Fruit fly (Drosophila melanogaster): ENCODE data around the gene Spn.

Gene Spn

DNA sequence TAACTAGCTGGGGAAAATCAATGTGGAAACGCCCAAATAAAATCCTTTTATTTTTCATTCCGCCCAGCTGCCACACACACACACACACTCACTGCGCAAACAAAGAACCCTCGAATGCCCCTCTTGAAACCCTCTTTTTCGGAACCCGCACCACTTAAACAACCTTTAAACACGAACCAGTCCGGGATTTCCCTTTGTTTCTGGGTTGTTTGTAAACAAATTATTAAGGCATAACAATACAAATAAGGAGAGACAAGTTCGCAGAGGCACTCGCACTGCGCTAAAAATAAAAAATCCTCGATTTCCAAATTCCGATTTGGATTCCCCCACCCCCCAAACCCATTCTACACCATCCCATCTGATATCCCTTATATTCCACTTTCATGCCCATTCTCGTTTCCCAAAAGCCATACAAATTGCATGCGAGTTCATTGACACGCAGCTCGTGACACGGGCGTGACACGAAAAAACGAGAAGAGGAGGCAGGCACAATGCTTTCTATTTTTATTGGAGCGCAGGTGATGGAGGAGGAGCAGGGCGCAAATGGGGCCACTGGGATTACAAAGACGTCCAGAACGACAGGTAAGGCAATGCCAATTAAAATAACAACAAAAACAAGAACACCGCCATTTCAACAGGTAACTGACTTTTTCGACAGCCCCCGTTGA lies 25.6 kb upstream of the Spn start (continued):
- TF ChIP-seq unpg (GFP tag; optimal IDR thresholded peaks at IDR 0.05) = no peak
- no peak for TF ChIP-seq tin (GFP tag; optimal IDR thresholded peaks at IDR 0.05)
- TF ChIP-seq Atf3 (GFP tag; optimal IDR thresholded peaks at IDR 0.05) = no peak
- TF ChIP-seq CG2678 (tag; optimal IDR thresholded peaks at IDR 0.05) = no peak
- peak; percentile 38; the same call in 2 of the 3 replicates for TF ChIP-seq CG34224 (GFP tag; IDR thresholded peaks at IDR 0.05; ENCODE audit: partially characterized antibody)
- TF ChIP-seq CG10209 (GFP tag; optimal IDR thresholded peaks at IDR 0.05) = no peak
- TF ChIP-seq Max (GFP tag; optimal IDR thresholded peaks at IDR 0.05) = no peak
- no peak for TF ChIP-seq hth (optimal IDR thresholded peaks at IDR 0.05)
- peak; percentile 64; the same call in 2 of the 3 replicates for TF ChIP-seq CG14860 (GFP tag; IDR thresholded peaks at IDR 0.05; ENCODE audit: partially characterized antibody)
- TF ChIP-seq CG17328 (GFP tag; IDR thresholded peaks at IDR 0.05) = no peak
- no peak for TF ChIP-seq ATbp (GFP tag; optimal IDR thresholded peaks at IDR 0.05)
- no peak for TF ChIP-seq CG12391 (tag; optimal IDR thresholded peaks at IDR 0.05)
- TF ChIP-seq CG17912 (GFP tag; optimal IDR thresholded peaks at IDR 0.05) = no peak
- TF ChIP-seq mld (GFP tag; IDR thresholded peaks at IDR 0.05; ENCODE audit: partially characterized antibody) = peak; percentile 83
- no peak for TF ChIP-seq Gsc (GFP tag; IDR thresholded peaks at IDR 0.05)
- TF ChIP-seq repo (GFP tag; optimal IDR thresholded peaks at IDR 0.05) = no peak
- TF ChIP-seq CG8290 (GFP tag; optimal IDR thresholded peaks at IDR 0.05) = no peak
- TF ChIP-seq CG8290 (tag; optimal IDR thresholded peaks at IDR 0.05) = no peak
- TF ChIP-seq sob (GFP tag; IDR thresholded peaks at IDR 0.05) = no peak
- TF ChIP-seq grn (GFP tag; optimal IDR thresholded peaks at IDR 0.05) = no peak
- no peak for TF ChIP-seq btn (GFP tag; optimal IDR thresholded peaks at IDR 0.05)
- no peak for TF ChIP-seq CG4617 (GFP tag; optimal IDR thresholded peaks at IDR 0.05; ENCODE audit: borderline replicate concordance)
- no peak for TF ChIP-seq CG11504 (tag; optimal IDR thresholded peaks at IDR 0.05)
- TF ChIP-seq CG13624 (GFP tag; optimal IDR thresholded peaks at IDR 0.05) = no peak
- TF ChIP-seq CG16815 (GFP tag; optimal IDR thresholded peaks at IDR 0.05) = no peak
- TF ChIP-seq Elba2 (GFP tag; optimal IDR thresholded peaks at IDR 0.05) = no peak
- TF ChIP-seq jing (GFP tag; optimal IDR thresholded peaks at IDR 0.05) = no peak
- TF ChIP-seq CG5953 (GFP tag; IDR thresholded peaks at IDR 0.05) = no peak
- TF ChIP-seq odd (GFP tag; optimal IDR thresholded peaks at IDR 0.05) = no peak
- no peak for TF ChIP-seq Doc2 (GFP tag; IDR thresholded peaks at IDR 0.05)
- TF ChIP-seq CG30020 (tag; optimal IDR thresholded peaks at IDR 0.05) = no peak
- TF ChIP-seq CG4820 (GFP tag; optimal IDR thresholded peaks at IDR 0.05) = no peak
- peak; percentile 54; the same call in 1 of the 3 replicates for TF ChIP-seq HLH4C (GFP tag; IDR thresholded peaks at IDR 0.05; ENCODE audit: partially characterized antibody)
- no peak for TF ChIP-seq Mes4 (GFP tag; optimal IDR thresholded peaks at IDR 0.05)
- no peak for TF ChIP-seq CG1832 (GFP tag; optimal IDR thresholded peaks at IDR 0.05)
- TF ChIP-seq CG31388 (GFP tag; optimal IDR thresholded peaks at IDR 0.05) = no peak
- TF ChIP-seq Nf-YA (GFP tag; IDR thresholded peaks at IDR 0.05) = no peak
- TF ChIP-seq CG1647 (GFP tag; optimal IDR thresholded peaks at IDR 0.05) = no peak
- no peak for TF ChIP-seq nom (GFP tag; optimal IDR thresholded peaks at IDR 0.05)
- peak; percentile 23 for TF ChIP-seq sens (GFP tag)
- TF ChIP-seq slbo (GFP tag; IDR thresholded peaks at IDR 0.05) = no peak
- no peak for TF ChIP-seq CG12769 (tag; optimal IDR thresholded peaks at IDR 0.05)
- TF ChIP-seq HHEX (GFP tag; optimal IDR thresholded peaks at IDR 0.05) = no peak
- TF ChIP-seq CG14710 (tag; optimal IDR thresholded peaks at IDR 0.05) = no peak
- no peak for TF ChIP-seq Myb (GFP tag; optimal IDR thresholded peaks at IDR 0.05)
- no peak for TF ChIP-seq Ets65A (GFP tag)
- no peak for TF ChIP-seq TFAM (GFP tag; optimal IDR thresholded peaks at IDR 0.05)
- TF ChIP-seq MESR4 (GFP tag; optimal IDR thresholded peaks at IDR 0.05) = no peak
- no peak for TF ChIP-seq fd102C (GFP tag; optimal IDR thresholded peaks at IDR 0.05)
- TF ChIP-seq croc (GFP tag; conservative IDR thresholded peaks at IDR 0.05) = no peak
- TF ChIP-seq sna (GFP tag; IDR thresholded peaks at IDR 0.05; ENCODE audit: partially characterized antibody) = peak; percentile 76
